Fruit fly (Drosophila melanogaster) whole organism, embryonic: ENCODE measurements around the gene lectin-33A.

Experiments
- Atf-2 ChIP-seq: fragments of 200-800 bp; sonication (Bioruptor generic); optimal IDR thresholded peaks from 2 replicates; lab custom pipeline; 2016; ENCODE audit warnings: missing biosample characterization, missing genetic modification characterization
- Atf6 ChIP-seq: fragments of 200-800 bp; sonication (Bioruptor generic); IDR thresholded peaks from 2 replicates; pipeline ENCODE4 v1.3.6; 2022; ENCODE audit warnings: missing biosample characterization, missing genetic modification characterization
- B-H2 ChIP-seq: fragments of 200-800 bp; sonication (Bioruptor generic); optimal IDR thresholded peaks from 2 replicates; lab custom pipeline; 2018; ENCODE audit warnings: missing biosample characterization, mild to moderate bottlenecking, missing genetic modification characterization
- CG11456 ChIP-seq: fragments of 200-800 bp; sonication (Bioruptor generic); IDR thresholded peaks from 3 replicates; pipeline ENCODE4 v1.3.6; 2022; ENCODE audit warnings: missing biosample characterization, missing genetic modification characterization
- CG15696 ChIP-seq: fragments of 200-800 bp; sonication (Bioruptor generic); optimal IDR thresholded peaks from 2 replicates; lab custom pipeline; 2019; ENCODE audit warnings: missing biosample characterization, mild to moderate bottlenecking, missing genetic modification characterization, moderate library complexity
- CG17359 ChIP-seq: fragments of 200-800 bp; sonication (Bioruptor generic); optimal IDR thresholded peaks from 3 replicates; lab custom pipeline; 2018; ENCODE audit warnings: missing biosample characterization, mild to moderate bottlenecking, missing genetic modification characterization, moderate library complexity
- CG2120 ChIP-seq: fragments of 200-800 bp; sonication (Bioruptor generic); optimal IDR thresholded peaks from 3 replicates; lab custom pipeline; 2016; ENCODE audit warnings: missing biosample characterization, missing genetic modification characterization
- CG2129 ChIP-seq: fragments of 200-800 bp; sonication (Bioruptor generic); IDR thresholded peaks from 2 replicates; pipeline ENCODE4 v1.3.6; 2022; ENCODE audit warnings: missing biosample characterization, missing genetic modification characterization; ENCODE audit not compliant: partially characterized antibody
- CG6689 ChIP-seq: fragments of 200-800 bp; sonication (Bioruptor generic); IDR thresholded peaks from 2 replicates; pipeline ENCODE4 v1.3.6; 2022; ENCODE audit warnings: missing biosample characterization, missing genetic modification characterization
- CG6791 ChIP-seq: fragments of 200-800 bp; sonication (Bioruptor generic); IDR thresholded peaks from 3 replicates; pipeline ENCODE4 v1.3.6; 2022; ENCODE audit warnings: missing biosample characterization, missing genetic modification characterization; ENCODE audit not compliant: partially characterized antibody
- CG7271 ChIP-seq: fragments of 200-800 bp; sonication (Bioruptor generic); optimal IDR thresholded peaks from 2 replicates; lab custom pipeline; 2018; ENCODE audit warnings: missing biosample characterization, mild to moderate bottlenecking, missing genetic modification characterization, moderate library complexity
- CG7357 ChIP-seq: fragments of 200-800 bp; sonication (Bioruptor generic); IDR thresholded peaks from 3 replicates; pipeline ENCODE4 v1.3.6; 2022; ENCODE audit warnings: missing biosample characterization, missing genetic modification characterization
- CG7745 ChIP-seq: fragments of 200-800 bp; sonication (Bioruptor generic); optimal IDR thresholded peaks from 2 replicates; lab custom pipeline; 2018; ENCODE audit warnings: missing biosample characterization, mild to moderate bottlenecking, missing genetic modification characterization, moderate library complexity
- CG8359 ChIP-seq: fragments of 200-800 bp; sonication (Bioruptor generic); optimal IDR thresholded peaks from 2 replicates; lab custom pipeline; 2017; ENCODE audit warnings: missing biosample characterization, mild to moderate bottlenecking, missing genetic modification characterization, borderline replicate concordance
- CG8765 ChIP-seq: fragments of 200-800 bp; sonication (Bioruptor generic); IDR thresholded peaks from 2 replicates; pipeline ENCODE4 v1.3.6; 2022; ENCODE audit warnings: missing biosample characterization, missing genetic modification characterization
- CG9437 ChIP-seq: fragments of 200-800 bp; sonication (Bioruptor generic); optimal IDR thresholded peaks from 2 replicates; lab custom pipeline; 2018; ENCODE audit warnings: missing biosample characterization, mild to moderate bottlenecking, missing genetic modification characterization
- CG9876 ChIP-seq: fragments of 200-800 bp; sonication (Bioruptor generic); optimal IDR thresholded peaks from 2 replicates; lab custom pipeline; 2016; ENCODE audit warnings: missing biosample characterization, missing genetic modification characterization
- Dbx ChIP-seq: fragments of 200-800 bp; sonication (Bioruptor generic); IDR thresholded peaks from 3 replicates; pipeline ENCODE4 v1.3.6; 2022; ENCODE audit warnings: missing biosample characterization, missing genetic modification characterization
- Doc3 ChIP-seq: fragments of 200-800 bp; sonication (Bioruptor generic); IDR thresholded peaks from 3 replicates; pipeline ENCODE4 v1.3.6; 2022; ENCODE audit warnings: missing biosample characterization, missing genetic modification characterization; ENCODE audit not compliant: partially characterized antibody
- ERR ChIP-seq: fragments of 200-800 bp; sonication (Bioruptor generic); optimal IDR thresholded peaks from 2 replicates; lab custom pipeline; 2016; ENCODE audit warnings: missing biosample characterization, missing genetic modification characterization
- HLH4C ChIP-seq: fragments of 200-800 bp; sonication (Bioruptor generic); IDR thresholded peaks from 3 replicates; pipeline ENCODE4 v1.3.6; 2022; ENCODE audit warnings: missing biosample characterization, missing genetic modification characterization; ENCODE audit not compliant: partially characterized antibody
- Hand ChIP-seq: fragments of 200-800 bp; sonication (Bioruptor generic); optimal IDR thresholded peaks from 2 replicates; lab custom pipeline; 2017; ENCODE audit warnings: mild to moderate bottlenecking, missing biosample characterization, missing genetic modification reagents, missing genetic modification characterization
- Lpt ChIP-seq: fragments of >200 bp; optimal IDR thresholded peaks from 2 replicates; lab custom pipeline; 2018; ENCODE audit warnings: missing biosample characterization, missing genetic modification characterization
- MTF-1 ChIP-seq: fragments of 200-800 bp; sonication (Bioruptor generic); optimal IDR thresholded peaks from 2 replicates; lab custom pipeline; 2018; ENCODE audit warnings: missing biosample characterization, mild to moderate bottlenecking, missing genetic modification characterization, borderline replicate concordance
- Pdp1 ChIP-seq, 2 experiments: fragments of 200-800 bp; sonication (Bioruptor generic); optimal IDR thresholded peaks; 3 replicates each; lab custom pipeline; 2016; ENCODE audit warnings: missing biosample characterization in 2 of 2, missing genetic modification characterization in 2 of 2, mild to moderate bottlenecking in 1 of 2, moderate library complexity in 1 of 2
- Side ChIP-seq: fragments of 200-800 bp; sonication (Bioruptor generic); optimal IDR thresholded peaks from 2 replicates; lab custom pipeline; 2016; ENCODE audit warnings: missing biosample characterization, missing genetic modification characterization
- Tbp ChIP-seq: fragments of >200 bp; optimal IDR thresholded peaks from 2 replicates; lab custom pipeline; 2018; ENCODE audit warnings: missing biosample characterization, missing genetic modification characterization
- Xbp1 ChIP-seq: fragments of 200-800 bp; sonication (Bioruptor generic); optimal IDR thresholded peaks from 3 replicates; lab custom pipeline; 2016; ENCODE audit warnings: missing biosample characterization, mild to moderate bottlenecking, missing genetic modification characterization
- YL-1 ChIP-seq: fragments of 200-800 bp; sonication (Bioruptor generic); optimal IDR thresholded peaks from 3 replicates; lab custom pipeline; 2017; ENCODE audit warnings: missing biosample characterization, mild to moderate bottlenecking, missing genetic modification characterization
- abd-A ChIP-seq: fragments of 200-800 bp; sonication (Bioruptor generic); optimal IDR thresholded peaks from 3 replicates; lab custom pipeline; 2019; ENCODE audit warnings: missing biosample characterization, mild to moderate bottlenecking, missing genetic modification characterization, moderate library complexity
- al ChIP-seq: fragments of 200-800 bp; sonication (Bioruptor generic); IDR thresholded peaks from 2 replicates; pipeline ENCODE4 v1.3.6; 2022; ENCODE audit warnings: missing biosample characterization, missing genetic modification characterization
- caup ChIP-seq: fragments of 200-800 bp; sonication (Bioruptor generic); optimal IDR thresholded peaks from 3 replicates; lab custom pipeline; 2017; ENCODE audit warnings: missing biosample characterization, mild to moderate bottlenecking, missing genetic modification characterization, moderate library complexity; ENCODE audit not compliant: severe bottlenecking
- chif ChIP-seq, 2 experiments: fragments of 200-800 bp; sonication (Bioruptor generic); optimal IDR thresholded peaks; 3 replicates each; lab custom pipeline; 2016; ENCODE audit warnings: missing biosample characterization in 2 of 2, missing genetic modification characterization in 2 of 2
- chm ChIP-seq: fragments of 200-800 bp; sonication (Bioruptor generic); IDR thresholded peaks from 2 replicates; pipeline ENCODE4 v1.3.6; 2022; ENCODE audit warnings: missing biosample characterization, missing genetic modification characterization
- da ChIP-seq: fragments of 200-800 bp; sonication (Bioruptor generic); optimal IDR thresholded peaks from 2 replicates; lab custom pipeline; 2016; ENCODE audit warnings: missing biosample characterization, missing genetic modification characterization
- dmrt99B ChIP-seq: fragments of 200-800 bp; sonication (Bioruptor generic); optimal IDR thresholded peaks from 2 replicates; lab custom pipeline; 2018; ENCODE audit warnings: missing biosample characterization, mild to moderate bottlenecking, missing genetic modification characterization, moderate library complexity
- eyg ChIP-seq: fragments of 200-800 bp; sonication (Bioruptor generic); optimal IDR thresholded peaks from 3 replicates; lab custom pipeline; 2016; ENCODE audit warnings: missing biosample characterization, missing genetic modification characterization
- fd64A ChIP-seq: fragments of 200-800 bp; sonication (Bioruptor generic); optimal IDR thresholded peaks from 3 replicates; lab custom pipeline; 2018; ENCODE audit warnings: missing biosample characterization, mild to moderate bottlenecking, missing genetic modification characterization
- gsb-n ChIP-seq: fragments of 200-800 bp; sonication (Bioruptor generic); optimal IDR thresholded peaks from 3 replicates; lab custom pipeline; 2018; ENCODE audit warnings: missing biosample characterization, mild to moderate bottlenecking, missing genetic modification characterization
- h ChIP-seq: fragments of >200 bp; optimal IDR thresholded peaks from 2 replicates; lab custom pipeline; 2017
- her ChIP-seq: fragments of 200-800 bp; sonication (Bioruptor generic); optimal IDR thresholded peaks from 2 replicates; lab custom pipeline; 2016; ENCODE audit warnings: missing biosample characterization, missing genetic modification characterization
- kay ChIP-seq: fragments of 200-800 bp; sonication (Bioruptor generic); optimal IDR thresholded peaks from 2 replicates; lab custom pipeline; 2016; ENCODE audit warnings: missing biosample characterization, missing genetic modification characterization
- phol ChIP-seq: fragments of 200-800 bp; sonication (Bioruptor generic); optimal IDR thresholded peaks from 3 replicates; lab custom pipeline; 2018; ENCODE audit warnings: missing biosample characterization, mild to moderate bottlenecking, missing genetic modification characterization, moderate library complexity
- pum ChIP-seq: fragments of 200-800 bp; sonication (Bioruptor generic); optimal IDR thresholded peaks from 2 replicates; lab custom pipeline; 2016; ENCODE audit warnings: missing biosample characterization, missing genetic modification characterization
- rib ChIP-seq: fragments of 200-800 bp; sonication (Bioruptor generic); IDR thresholded peaks from 2 replicates; pipeline ENCODE4 v1.3.6; 2022; ENCODE audit warnings: missing biosample characterization, missing genetic modification characterization
- slbo ChIP-seq: fragments of 200-800 bp; sonication (Bioruptor generic); IDR thresholded peaks from 2 replicates; pipeline ENCODE4 v1.3.6; 2022; ENCODE audit warnings: missing biosample characterization, missing genetic modification characterization
- tap ChIP-seq: fragments of 200-800 bp; optimal IDR thresholded peaks from 3 replicates; lab custom pipeline; 2019; ENCODE audit warnings: missing biosample characterization, mild to moderate bottlenecking, missing genetic modification characterization, moderate library complexity
- ttk ChIP-seq: fragments of 200-800 bp; sonication (Bioruptor generic); IDR thresholded peaks from 2 replicates; pipeline ENCODE4 v2.1.2; 2022; ENCODE audit warnings: missing biosample characterization, missing genetic modification characterization
- zfh2 ChIP-seq: fragments of 200-800 bp; sonication (Bioruptor generic); optimal IDR thresholded peaks from 2 replicates; lab custom pipeline; 2016; ENCODE audit warnings: missing biosample characterization, missing genetic modification characterization

The lectin-33A gene

dm6 chr2L:11003925-11004673 lies 2.2 kb downstream of the lectin-33A start, which contains the start of gene RpL9 (continued):
- TF ChIP-seq phol (peak; percentile 61), HLH4C (GFP tag; lab: Robert Waterston, UW) (no peak), CG6791 (GFP tag; lab: Robert Waterston, UW) (no peak), eyg (GFP tag; lab: Kevin White, UChicago) (peak; percentile 70), CG7745 (tag; lab: Kevin White, UChicago) (no peak), Hand (GFP tag; lab: Kevin White, UChicago) (no peak), Atf6 (GFP tag; lab: Robert Waterston, UW) (peak; percentile 73), CG8359 (GFP tag; lab: Kevin White, UChicago) (peak; percentile 63), Tbp (GFP tag; lab: Kevin White, UChicago) (peak; percentile 4), chif (GFP tag; optimal IDR thresholded peaks at IDR 0.05; lab: Kevin White, UChicago) (peak in 1 of 2 experiments; percentile 28), gsb-n (tag; lab: Kevin White, UChicago) (no peak), zfh2 (GFP tag; lab: Kevin White, UChicago) (no peak), CG7357 (0 out of 3 replicates have a peak, but pooled peaks have one; percentile 25), slbo (GFP tag; lab: Robert Waterston, UW) (no peak), MTF-1 (peak; percentile 92), YL-1 (GFP tag; lab: Kevin White, UChicago) (peak; percentile 96), CG17359 (tag; lab: Kevin White, UChicago) (peak; percentile 69), chm (GFP tag; lab: Robert Waterston, UW) (no peak), B-H2 (GFP tag; lab: Kevin White, UChicago) (peak; percentile 81), abd-A (tag; lab: Kevin White, UChicago) (no peak), Dbx (GFP tag; lab: Robert Waterston, UW) (no peak; the same call in 2 of the 3 replicates), Doc3 (no peak), ttk (no peak), h (lab: Kevin White, UChicago) (no peak), CG7271 (tag; lab: Kevin White, UChicago) (peak; percentile 95), Xbp1 (GFP tag; lab: Kevin White, UChicago) (peak; percentile 45), ERR (GFP tag; lab: Kevin White, UChicago) (no peak), Lpt (GFP tag; lab: Kevin White, UChicago) (no peak), fd64A (GFP tag; lab: Kevin White, UChicago) (no peak), CG2120 (peak; percentile 3), Side (peak; percentile 82), Atf-2 (GFP tag; lab: Kevin White, UChicago) (peak; percentile 75), CG6689 (GFP tag; lab: Robert Waterston, UW) (no peak; the same call in 1 of the 2 replicates), CG11456 (GFP tag; lab: Robert Waterston, UW) (no peak), pum (GFP tag; lab: Kevin White, UChicago) (peak; percentile 20), her (GFP tag; lab: Kevin White, UChicago) (peak; percentile 81), caup (GFP tag; lab: Kevin White, UChicago) (peak; percentile 88), al (no peak; the same call in 1 of the 2 replicates), CG15696 (tag; lab: Kevin White, UChicago) (no peak), CG9876 (GFP tag; lab: Kevin White, UChicago) (peak; percentile 33), Pdp1 (GFP tag; optimal IDR thresholded peaks at IDR 0.05; lab: Kevin White, UChicago) (peak; percentile 53 to 56), kay (no peak), tap (tag; lab: Kevin White, UChicago) (no peak), CG8765 (GFP tag; lab: Robert Waterston, UW) (no peak), CG2129 (no peak), dmrt99B (tag; lab: Kevin White, UChicago) (no peak), rib (peak; percentile 43; the same call in 1 of the 2 replicates), da (GFP tag; lab: Kevin White, UChicago) (peak; percentile 30), CG9437 (peak; percentile 69)
